Worm (Caenorhabditis elegans): ENCODE data around the gene coh-1.
A peak's percentile ranks its signal among the peaks of the same experiment; 100 is the strongest.

The coh-1 gene

ce11 chrX:7500970-7501369, 26.2 kb upstream of the coh-1 start, which contains the start of gene uggt-1:
TSS of gene uggt-1 (minus strand) at chrX:7500982.
- TF ChIP-seq pbrm-1 (GFP tag; IDR thresholded peaks at IDR 0.05) (peak; percentile 85), mcd-1 (GFP tag; IDR thresholded peaks at IDR 0.05) (peak; percentile 75), egl-18 (GFP tag; IDR thresholded peaks at IDR 0.05) (0 out of 2 replicates have a peak, but pooled peaks have one; percentile 46), Y56A3A.18 (GFP tag; IDR thresholded peaks at IDR 0.05) (0 out of 2 replicates have a peak, but pooled peaks have one; percentile 69), ceh-100 (GFP tag; IDR thresholded peaks at IDR 0.05) (peak; percentile 32; the same call in 1 of the 2 replicates), nhr-27 (tag; optimal IDR thresholded peaks at IDR 0.05) (no peak), snpc-3.4 (tag; optimal IDR thresholded peaks at IDR 0.05) (peak; percentile 11), F22D6.2 (tag; optimal IDR thresholded peaks at IDR 0.05) (no peak), lin-40 (tag; optimal IDR thresholded peaks at IDR 0.05) (peak; percentile 92), F39B2.1 (GFP tag; IDR thresholded peaks at IDR 0.05) (no peak), zfh-2 (GFP tag; conservative IDR thresholded peaks at IDR 0.05) (peak; percentile 91), chd-7 (tag; optimal IDR thresholded peaks at IDR 0.05) (peak; percentile 69), tlf-1 (GFP tag; optimal IDR thresholded peaks at IDR 0.05) (peak; percentile 31), lir-1 (GFP tag; conservative IDR thresholded peaks at IDR 0.05) (peak; percentile 64; the same call in 1 of the 2 replicates), ekl-4 (GFP tag; IDR thresholded peaks at IDR 0.05) (0 out of 2 replicates have a peak, but pooled peaks have one; percentile 42), Y53G8AR.9 (GFP tag; conservative IDR thresholded peaks at IDR 0.05) (no peak), lin-26 (GFP tag; IDR thresholded peaks at IDR 0.05) (no peak), aptf-3 (GFP tag; IDR thresholded peaks at IDR 0.05) (no peak), ceh-58 (GFP tag; IDR thresholded peaks at IDR 0.05) (no peak), attf-6 (GFP tag; IDR thresholded peaks at IDR 0.05) (no peak), rec-8 (tag; optimal IDR thresholded peaks at IDR 0.05) (no peak), attf-5 (GFP tag; optimal IDR thresholded peaks at IDR 0.05) (peak; percentile 93), tbp1 (GFP tag; optimal IDR thresholded peaks at IDR 0.05) (peak; percentile 61), ZK185.1 (tag; optimal IDR thresholded peaks at IDR 0.05; ENCODE audit: poor library complexity, severe bottlenecking) (peak; percentile 88), nhr-90 (tag; optimal IDR thresholded peaks at IDR 0.05) (peak; percentile 42), nfya-1 (tag; optimal IDR thresholded peaks at IDR 0.05; ENCODE audit: borderline replicate concordance, insufficient read depth) (no peak), pha-4 (tag; optimal IDR thresholded peaks at IDR 0.05) (no peak), hlh-12 (tag; optimal IDR thresholded peaks at IDR 0.05) (no peak), ztf-3 (GFP tag; optimal IDR thresholded peaks at IDR 0.05) (no peak), tbx-9 (tag; optimal IDR thresholded peaks at IDR 0.05; ENCODE audit: borderline replicate concordance) (no peak), dox-1 (GFP tag; IDR thresholded peaks at IDR 0.05) (peak; percentile 94), unc-62 (GFP tag; optimal IDR thresholded peaks at IDR 0.05) (peak; percentile 1), hmg-20 (GFP tag; IDR thresholded peaks at IDR 0.05) (0 out of 2 replicates have a peak, but pooled peaks have one; percentile 44), let-526 (GFP tag; IDR thresholded peaks at IDR 0.05) (no peak), somi-1 (GFP tag; optimal IDR thresholded peaks at IDR 0.05) (peak; percentile 72), nhr-80 (tag; optimal IDR thresholded peaks at IDR 0.05) (peak; percentile 97), lin-35 (GFP tag; optimal IDR thresholded peaks at IDR 0.05) (peak in 1 of 3 experiments; percentile 87), B0261.1 (tag; optimal IDR thresholded peaks at IDR 0.05) (peak; percentile 7), attf-3 (GFP tag; conservative IDR thresholded peaks at IDR 0.05) (no peak), gei-17 (GFP tag; optimal IDR thresholded peaks at IDR 0.05) (peak; percentile 69), Y67H2A.10 (GFP tag; conservative IDR thresholded peaks at IDR 0.05) (no peak), madf-10 (tag; optimal IDR thresholded peaks at IDR 0.05) (peak; percentile 71), Y95B8A.8 (GFP tag; IDR thresholded peaks at IDR 0.05) (no peak), mxl-1 (tag; optimal IDR thresholded peaks at IDR 0.05) (no peak), cebp-1 (GFP tag; IDR thresholded peaks at IDR 0.05) (peak; percentile 63), cebp-1 (tag; optimal IDR thresholded peaks at IDR 0.05) (peak; percentile 91), atf-7 (tag; optimal IDR thresholded peaks at IDR 0.05) (peak; percentile 88), hmg-1.2 (GFP tag; IDR thresholded peaks at IDR 0.05) (peak; percentile 63)

Data from whole organism, young adult.